Worm (Caenorhabditis elegans): ENCODE data around the gene T01D1.7.

Gene T01D1.7

DNA sequence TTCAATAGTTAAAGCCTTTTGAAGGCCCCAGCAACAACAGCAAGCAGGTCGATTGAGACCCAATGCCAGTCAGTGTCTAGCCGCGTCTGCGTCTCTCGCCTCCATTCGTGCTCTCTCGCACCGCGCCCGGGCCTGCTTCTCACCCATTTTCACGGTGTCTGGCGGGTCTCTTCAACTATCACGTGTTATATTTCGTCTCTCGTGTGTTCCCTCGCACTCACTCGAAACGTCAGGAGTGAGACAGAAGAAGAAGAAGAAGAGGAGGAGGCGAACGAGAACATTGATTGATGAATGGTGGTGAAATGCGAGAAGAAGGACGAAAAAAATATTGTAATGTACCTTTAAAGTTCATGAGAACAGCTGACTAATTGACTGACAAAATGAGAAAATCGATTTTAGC, 47.6 kb upstream of the T01D1.7 start (continued):
- TF ChIP-seq vab-15 (tag; optimal IDR thresholded peaks at IDR 0.05) (peak; percentile 20), nhr-47 (tag; optimal IDR thresholded peaks at IDR 0.05) (peak; percentile 80), ama-1 (optimal IDR thresholded peaks at IDR 0.05) (no peak), F16B12.6 (tag; optimal IDR thresholded peaks at IDR 0.05) (peak; percentile 2), sup-37 (GFP tag; optimal IDR thresholded peaks at IDR 0.05) (no peak), alr-1 (tag; optimal IDR thresholded peaks at IDR 0.05; ENCODE audit: borderline replicate concordance) (no peak), C34B4.2 (tag; optimal IDR thresholded peaks at IDR 0.05) (no peak), mdl-1 (tag; optimal IDR thresholded peaks at IDR 0.05) (peak; percentile 50 to 92), aly-2 (tag; optimal IDR thresholded peaks at IDR 0.05) (no peak), swsn-7 (tag; optimal IDR thresholded peaks at IDR 0.05) (peak; percentile 71), mab-9 (GFP tag; IDR thresholded peaks at IDR 0.05) (no peak), zag-1 (tag; optimal IDR thresholded peaks at IDR 0.05) (no peak), lsy-2 (tag; optimal IDR thresholded peaks at IDR 0.05) (peak; percentile 68 to 71), ztf-4 (tag; optimal IDR thresholded peaks at IDR 0.05) (peak; percentile 83), egl-13 (tag; optimal IDR thresholded peaks at IDR 0.05) (no peak), unc-30 (tag; optimal IDR thresholded peaks at IDR 0.05) (no peak), ets-5 (GFP tag; IDR thresholded peaks at IDR 0.05) (no peak), C04F5.9 (tag; optimal IDR thresholded peaks at IDR 0.05) (no peak), pax-3 (tag; optimal IDR thresholded peaks at IDR 0.05) (no peak), snu-23 (GFP tag; optimal IDR thresholded peaks at IDR 0.05) (peak; percentile 90), nhr-28 (tag; optimal IDR thresholded peaks at IDR 0.05) (no peak), unc-62 (GFP tag; optimal IDR thresholded peaks at IDR 0.05) (no peak), fkh-10 (GFP tag; optimal IDR thresholded peaks at IDR 0.05) (no peak), sptf-1 (tag; optimal IDR thresholded peaks at IDR 0.05) (no peak), lin-39 (tag; optimal IDR thresholded peaks at IDR 0.05) (no peak), nhr-237 (tag; optimal IDR thresholded peaks at IDR 0.05) (no peak), tbx-2 (tag; optimal IDR thresholded peaks at IDR 0.05) (peak; percentile 81), unc-130 (tag; optimal IDR thresholded peaks at IDR 0.05) (no peak), xbp-1 (tag; optimal IDR thresholded peaks at IDR 0.05) (peak; percentile 57), nhr-84 (tag; optimal IDR thresholded peaks at IDR 0.05) (no peak), ceh-82 (tag; optimal IDR thresholded peaks at IDR 0.05) (peak; percentile 52 to 69 (median 67)), hpl-2 (GFP tag; optimal IDR thresholded peaks at IDR 0.05) (no peak), unc-98 (GFP tag; IDR thresholded peaks at IDR 0.05) (no peak), Y116A8C.19 (tag; optimal IDR thresholded peaks at IDR 0.05; ENCODE audit: borderline replicate concordance) (no peak), dsc-1 (tag; optimal IDR thresholded peaks at IDR 0.05) (peak; percentile 48), ceh-88 (GFP tag; IDR thresholded peaks at IDR 0.05) (no peak), C16A3.4 (tag; optimal IDR thresholded peaks at IDR 0.05) (peak; percentile 55)

DNA sequence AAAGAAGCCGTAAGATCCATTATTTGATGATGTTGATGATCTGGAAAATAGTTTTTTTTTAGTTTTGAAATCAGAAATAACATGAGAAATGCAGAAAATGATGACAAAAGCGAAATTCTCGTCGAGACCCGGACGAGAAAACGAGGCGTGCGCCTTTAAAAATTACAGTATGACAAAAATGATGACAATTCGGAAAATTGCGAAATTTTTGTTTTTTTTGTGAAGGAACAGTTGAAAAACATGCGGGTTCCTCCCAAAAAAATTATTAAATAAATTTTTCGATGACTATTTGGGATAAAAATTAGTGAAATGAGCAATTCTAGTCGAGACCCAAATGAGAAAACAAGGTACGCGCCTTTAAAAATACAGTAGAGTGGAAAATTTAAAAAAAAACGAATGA, 47.0 kb upstream of the T01D1.7 start, which contains the start of gene ubxn-3:
TSS of gene ubxn-3 (minus strand) at position 66 of the 400 bp plus-strand sequence.
- peak; percentile 87 for TF ChIP-seq skn-1 (tag; optimal IDR thresholded peaks at IDR 0.05)
- no peak for TF ChIP-seq jun-1 (tag; optimal IDR thresholded peaks at IDR 0.05)
- TF ChIP-seq unc-98 (GFP tag; IDR thresholded peaks at IDR 0.05) = no peak

DNA sequence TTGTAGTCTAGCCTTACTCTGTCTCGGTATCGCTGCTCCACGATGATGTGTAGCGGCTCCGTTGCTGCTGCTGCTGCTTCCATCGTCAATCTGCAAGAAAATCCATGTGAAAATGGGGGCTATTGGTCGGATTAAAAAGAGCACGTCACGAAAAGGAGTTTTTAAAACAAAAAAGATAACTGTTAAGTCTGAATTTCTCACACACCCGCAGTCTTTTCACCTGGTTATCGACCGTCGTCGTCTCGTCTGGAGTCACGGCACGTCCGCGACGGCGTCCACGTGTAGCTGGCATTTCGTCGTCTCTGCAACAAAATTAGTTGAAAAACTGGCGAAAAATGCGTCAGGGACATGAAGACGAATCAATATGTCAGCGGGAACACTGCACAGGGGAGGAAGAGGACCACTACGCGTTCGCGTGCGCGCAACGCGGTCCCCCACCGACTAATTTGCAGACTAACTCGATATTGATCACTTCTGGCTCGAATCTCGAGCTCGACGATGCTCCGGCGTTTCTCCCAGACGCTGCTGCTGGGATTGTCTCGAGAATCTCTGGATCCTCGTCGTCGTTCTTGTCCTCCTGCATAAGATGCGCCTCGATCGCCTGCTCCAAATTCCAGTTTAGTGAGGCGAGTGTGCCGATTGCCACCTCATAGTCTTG, 46.4 kb upstream of the T01D1.7 start:
- TF ChIP-seq snu-23 (GFP tag; optimal IDR thresholded peaks at IDR 0.05) = no peak
- TF ChIP-seq tbx-2 (tag; optimal IDR thresholded peaks at IDR 0.05) = no peak
- no peak for TF ChIP-seq nhr-12 (tag; optimal IDR thresholded peaks at IDR 0.05)
- TF ChIP-seq unc-98 (GFP tag; IDR thresholded peaks at IDR 0.05) = no peak
- no peak for TF ChIP-seq nhr-237 (tag; optimal IDR thresholded peaks at IDR 0.05)
- TF ChIP-seq efl-1 (optimal IDR thresholded peaks at IDR 0.05) = no peak
- peak in 1 of 2 experiments; percentile 56 for TF ChIP-seq efl-1 (GFP tag; optimal IDR thresholded peaks at IDR 0.05 in 1 of 2)
